Comparison of ENCODE assay signal across 2 worm cellular contexts in the genomic region with DNA sequence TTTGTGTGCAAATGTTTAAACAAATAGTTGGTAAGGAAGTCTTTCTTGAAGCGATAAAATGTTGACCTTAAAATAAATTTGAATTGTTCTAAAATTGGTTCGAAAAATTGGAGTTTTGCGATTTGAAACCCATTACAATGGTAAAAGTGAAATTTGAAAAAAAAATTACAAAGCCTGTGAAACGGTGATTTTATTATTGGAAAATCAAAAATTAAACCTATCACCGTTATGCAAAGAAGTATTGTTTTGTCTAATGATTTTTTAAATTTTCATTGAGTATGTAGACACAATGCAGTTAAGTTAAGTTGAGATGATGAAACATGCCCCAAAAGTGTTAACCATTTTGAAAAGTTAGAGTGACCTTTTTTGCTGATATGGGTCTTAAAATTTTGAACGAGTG.
TF ChIP-seq lines count a peak whose summit lies in the region.

No protein-coding gene starts in this region.

TF ChIP-seq in whole organism, L4 larva, 104 proteins besides CTCF, POLR2A, EP300 and RAD21:
- TF ChIP-seq zip-2 (tag; optimal IDR thresholded peaks at IDR 0.05; lab: Kevin White, UChicago): no peak
- TF ChIP-seq mxl-2 (GFP tag; conservative IDR thresholded peaks at IDR 0.05; lab: Robert Waterston, UW): no peak
- peak; percentile 53; the same call in 1 of the 2 replicates for TF ChIP-seq snpc-1.2 (GFP tag; IDR thresholded peaks at IDR 0.05; lab: Robert Waterston, UW)

TF ChIP-seq in whole organism, young adult, 124 proteins besides CTCF, POLR2A, EP300 and RAD21:
- TF ChIP-seq D2030.7 (GFP tag; IDR thresholded peaks at IDR 0.05; lab: Robert Waterston, UW): no peak
- TF ChIP-seq madf-3 (GFP tag; IDR thresholded peaks at IDR 0.05; lab: Robert Waterston, UW): no peak
- no peak for TF ChIP-seq snpc-4 (GFP tag; optimal IDR thresholded peaks at IDR 0.05; lab: Kevin White, UChicago)
- TF ChIP-seq snpc-4 (tag; optimal IDR thresholded peaks at IDR 0.05; lab: Kevin White, UChicago): peak in 1 of 4 experiments; percentile 7
- no peak for TF ChIP-seq hrde-1 (tag; optimal IDR thresholded peaks at IDR 0.05; lab: Kevin White, UChicago; ENCODE audit: borderline replicate concordance)
- no peak for TF ChIP-seq lsy-27 (tag; optimal IDR thresholded peaks at IDR 0.05; lab: Kevin White, UChicago; ENCODE audit: borderline replicate concordance, insufficient read depth)
- TF ChIP-seq ekl-4 (GFP tag; IDR thresholded peaks at IDR 0.05; lab: Robert Waterston, UW): no peak
- peak; percentile 62; the same call in 1 of the 2 replicates for TF ChIP-seq attf-6 (GFP tag; IDR thresholded peaks at IDR 0.05; lab: Robert Waterston, UW)
